Fruit fly (Drosophila melanogaster) whole organism, wandering third instar larva: ENCODE data around the gene Syx4.

ENCODE experiments used
- Abd-B ChIP-seq: fragments of >200 bp; optimal IDR thresholded peaks from 2 replicates; lab custom pipeline; 2017; ENCODE audit warnings: missing biosample characterization, missing genetic modification characterization
- CG32264 ChIP-seq: fragments of 200-800 bp; sonication (Bioruptor generic); optimal IDR thresholded peaks from 2 replicates; lab custom pipeline; 2016; ENCODE audit warnings: missing biosample characterization, missing genetic modification characterization
- CG9705 ChIP-seq: fragments of 200-800 bp; sonication (Bioruptor generic); optimal IDR thresholded peaks from 2 replicates; lab custom pipeline; 2018; ENCODE audit warnings: missing biosample characterization, mild to moderate bottlenecking, missing genetic modification characterization
- CrebA ChIP-seq: fragments of 200-800 bp; sonication (Bioruptor generic); optimal IDR thresholded peaks from 2 replicates; lab custom pipeline; 2016; ENCODE audit warnings: missing biosample characterization, mild to moderate bottlenecking, missing genetic modification characterization, borderline replicate concordance
- Dfd ChIP-seq: fragments of >200 bp; optimal IDR thresholded peaks from 2 replicates; lab custom pipeline; 2017; ENCODE audit warnings: missing biosample characterization, missing genetic modification characterization
- Dif ChIP-seq: fragments of 200-275, 200-300 bp; sonication (Bioruptor generic); optimal IDR thresholded peaks from 2 replicates; lab custom pipeline; 2018; ENCODE audit warnings: missing biosample characterization, missing genetic modification characterization; ENCODE audit not compliant: partially characterized antibody
- HLH106 ChIP-seq: fragments of 200-800 bp; optimal IDR thresholded peaks from 3 replicates; lab custom pipeline; 2019; ENCODE audit warnings: missing biosample characterization, mild to moderate bottlenecking, missing genetic modification characterization, moderate library complexity
- Hr83 ChIP-seq: fragments of 200-300 bp; sonication (Bioruptor generic); optimal IDR thresholded peaks from 2 replicates; lab custom pipeline; 2016; ENCODE audit warnings: missing biosample characterization, mild to moderate bottlenecking, missing genetic modification characterization, moderate library complexity; ENCODE audit not compliant: poor library complexity, severe bottlenecking
- Jra ChIP-seq: sonication (Bioruptor generic); optimal IDR thresholded peaks from 2 replicates; lab custom pipeline; 2016; ENCODE audit warnings: missing biosample characterization, missing genetic modification characterization
- Myc ChIP-seq: fragments of >200 bp; optimal IDR thresholded peaks from 2 replicates; lab custom pipeline; 2017
- N ChIP-seq: fragments of >200 bp; optimal IDR thresholded peaks from 2 replicates; lab custom pipeline; 2018; ENCODE audit warnings: missing biosample characterization, missing external identifiers, missing genetic modification characterization
- OdsH ChIP-seq: fragments of 200-800 bp; sonication (Bioruptor generic); optimal IDR thresholded peaks from 2 replicates; lab custom pipeline; 2016; ENCODE audit warnings: missing biosample characterization, mild to moderate bottlenecking, missing genetic modification characterization
- Rel ChIP-seq, 2 experiments: fragments of 200-800 bp; sonication (Bioruptor generic) in 1 of 2; optimal IDR thresholded peaks; 2 replicates in 1 of 2; 3 replicates in 1 of 2; lab custom pipeline; 2016 to 2019; ENCODE audit warnings: mild to moderate bottlenecking in 2 of 2, missing biosample characterization in 2 of 2, missing genetic modification characterization in 2 of 2, moderate library complexity in 1 of 2
- Sp1 ChIP-seq: fragments of 200-800 bp; sonication (Bioruptor generic); optimal IDR thresholded peaks from 3 replicates; lab custom pipeline; 2019; ENCODE audit warnings: missing biosample characterization, mild to moderate bottlenecking, missing genetic modification characterization, moderate library complexity
- Vsx2 ChIP-seq: fragments of 200-300, 225-300 bp; sonication (Bioruptor generic); optimal IDR thresholded peaks from 2 replicates; lab custom pipeline; 2018; ENCODE audit warnings: missing biosample characterization, missing genetic modification characterization; ENCODE audit not compliant: partially characterized antibody
- br ChIP-seq: fragments of 200-800 bp; sonication (Bioruptor generic); optimal IDR thresholded peaks from 2 replicates; lab custom pipeline; 2016; ENCODE audit warnings: missing biosample characterization, missing genetic modification characterization
- brk ChIP-seq: fragments of 200-800 bp; sonication (Bioruptor generic); optimal IDR thresholded peaks from 2 replicates; lab custom pipeline; 2016; ENCODE audit warnings: missing biosample characterization, mild to moderate bottlenecking, missing genetic modification characterization
- dl ChIP-seq, 2 experiments: fragments of 175-275, 200-275 bp in 1 of 2; fragments of 200-275 bp in 1 of 2; sonication (Bioruptor generic); optimal IDR thresholded peaks; lab custom pipeline; 2018; ENCODE audit warnings: mild to moderate bottlenecking in 2 of 2, missing biosample characterization in 2 of 2, missing genetic modification characterization in 2 of 2, moderate library complexity in 2 of 2; ENCODE audit not compliant: partially characterized antibody in 2 of 2, insufficient read depth in 1 of 2
- dmrt93B ChIP-seq: fragments of 200-800 bp; sonication (Bioruptor generic); optimal IDR thresholded peaks from 2 replicates; lab custom pipeline; 2018; ENCODE audit warnings: missing biosample characterization, mild to moderate bottlenecking, missing genetic modification characterization
- dsf ChIP-seq: sonication (Bioruptor generic); optimal IDR thresholded peaks from 2 replicates; lab custom pipeline; 2016; ENCODE audit warnings: missing biosample characterization, missing genetic modification characterization, borderline replicate concordance
- ey ChIP-seq: fragments of 200-800 bp; sonication (Bioruptor generic); optimal IDR thresholded peaks from 2 replicates; lab custom pipeline; 2016; ENCODE audit warnings: missing biosample characterization, missing genetic modification characterization
- fru ChIP-seq: fragments of 200-800 bp; sonication (Bioruptor generic); optimal IDR thresholded peaks from 3 replicates; lab custom pipeline; 2016; ENCODE audit warnings: missing biosample characterization, mild to moderate bottlenecking, missing genetic modification characterization
- lola ChIP-seq: fragments of >200 bp; optimal IDR thresholded peaks from 2 replicates; lab custom pipeline; 2017; ENCODE audit warnings: missing biosample characterization, missing genetic modification characterization
- pan ChIP-seq: fragments of >200 bp; optimal IDR thresholded peaks from 2 replicates; lab custom pipeline; 2017
- psq ChIP-seq: fragments of 200-800 bp; sonication (Bioruptor generic); optimal IDR thresholded peaks from 3 replicates; lab custom pipeline; 2017; ENCODE audit warnings: missing biosample characterization, mild to moderate bottlenecking, missing genetic modification characterization, moderate library complexity
- rgr ChIP-seq: fragments of 200-800 bp; sonication (Bioruptor generic); optimal IDR thresholded peaks from 3 replicates; lab custom pipeline; 2016; ENCODE audit warnings: missing biosample characterization, mild to moderate bottlenecking, missing genetic modification characterization
- sage ChIP-seq: fragments of 200-800 bp; sonication (Bioruptor generic); optimal IDR thresholded peaks from 2 replicates; lab custom pipeline; 2016; ENCODE audit warnings: missing biosample characterization, mild to moderate bottlenecking, missing genetic modification characterization
- sv ChIP-seq: fragments of 200-800 bp; sonication (Bioruptor generic); optimal IDR thresholded peaks from 3 replicates; lab custom pipeline; 2016; ENCODE audit warnings: missing biosample characterization, missing genetic modification characterization
- tai ChIP-seq: sonication (Bioruptor generic); optimal IDR thresholded peaks from 2 replicates; lab custom pipeline; 2016; ENCODE audit warnings: missing biosample characterization, missing genetic modification characterization
- woc ChIP-seq: sonication (Bioruptor generic); optimal IDR thresholded peaks from 2 replicates; lab custom pipeline; 2016; ENCODE audit warnings: missing biosample characterization, mild to moderate bottlenecking, missing genetic modification characterization

Syx4 gene

dm6 chrX:2740084-2740483 lies 3.8 kb downstream of the Syx4 start, which contains the start of gene kirre:
Gene kirre, plus strand, starts transcription at chrX:2740384.
- TF ChIP-seq pan (lab: Kevin White, UChicago) (no peak), ey (GFP tag; lab: Kevin White, UChicago) (no peak), dl (GFP tag; optimal IDR thresholded peaks at IDR 0.05; lab: Kevin White, UChicago; ENCODE audit: insufficient read depth in 1 of 2, partially characterized antibody in 2 of 2) (no peak), br (GFP tag; lab: Kevin White, UChicago) (no peak), CG32264 (GFP tag; lab: Kevin White, UChicago) (no peak), dsf (GFP tag; lab: Kevin White, UChicago) (no peak), Dfd (GFP tag; lab: Kevin White, UChicago) (no peak), Sp1 (no peak)

dm6 chrX:2738663-2739062 lies 5.2 kb downstream of the Syx4 start, which contains the start of gene crm:
Gene crm, minus strand, starts transcription at chrX:2738773.
- no peak for TF ChIP-seq HLH106 (tag; lab: Kevin White, UChicago)
- TF ChIP-seq Rel (GFP tag; optimal IDR thresholded peaks at IDR 0.05; lab: Kevin White, UChicago): no peak
- TF ChIP-seq Rel (tag; optimal IDR thresholded peaks at IDR 0.05; lab: Kevin White, UChicago): peak; percentile 5
- TF ChIP-seq Myc (lab: Kevin White, UChicago): peak; percentile 94
- peak; percentile 39 for TF ChIP-seq woc

dm6 chrX:2732127-2732526 lies 11.7 kb downstream of the Syx4 start, which contains the start of the genes ttm50 and CG2712:
Gene ttm50, minus strand, starts transcription at chrX:2732190.
Gene CG2712, plus strand, starts transcription at chrX:2732469.
- peak; percentile 65 for TF ChIP-seq CG9705 (GFP tag; lab: Kevin White, UChicago)
- peak; percentile 99 for TF ChIP-seq Myc (lab: Kevin White, UChicago)
- peak; percentile 78 for TF ChIP-seq woc
- TF ChIP-seq dmrt93B (GFP tag; lab: Kevin White, UChicago): no peak
- TF ChIP-seq Sp1: peak; percentile 65
- peak; percentile 79 for TF ChIP-seq HLH106 (tag; lab: Kevin White, UChicago)
- TF ChIP-seq sv (GFP tag; lab: Kevin White, UChicago): peak; percentile 46
- TF ChIP-seq psq (GFP tag; lab: Kevin White, UChicago): peak; percentile 22
- TF ChIP-seq ey (GFP tag; lab: Kevin White, UChicago): peak; percentile 17
- TF ChIP-seq brk (GFP tag; lab: Kevin White, UChicago): no peak
- peak; percentile 12 for TF ChIP-seq OdsH (GFP tag; lab: Kevin White, UChicago)
- TF ChIP-seq Dif (GFP tag; lab: Kevin White, UChicago): no peak
- TF ChIP-seq tai (GFP tag; lab: Kevin White, UChicago): no peak

- TF ChIP-seq Abd-B (GFP tag; lab: Kevin White, UChicago): no peak
- TF ChIP-seq N: no peak
- TF ChIP-seq sv (GFP tag; lab: Kevin White, UChicago): no peak
- TF ChIP-seq CrebA: no peak
- TF ChIP-seq lola: no peak
- no peak for TF ChIP-seq Hr83 (GFP tag; lab: Kevin White, UChicago)
- TF ChIP-seq Vsx2 (GFP tag; lab: Kevin White, UChicago): no peak
- TF ChIP-seq woc: no peak
- TF ChIP-seq CG9705 (GFP tag; lab: Kevin White, UChicago): no peak
- no peak for TF ChIP-seq dl (GFP tag; optimal IDR thresholded peaks at IDR 0.05; lab: Kevin White, UChicago; ENCODE audit: insufficient read depth in 1 of 2, partially characterized antibody in 2 of 2)
- no peak for TF ChIP-seq Dfd (GFP tag; lab: Kevin White, UChicago)
- no peak for TF ChIP-seq sage
- no peak for TF ChIP-seq fru (GFP tag; lab: Kevin White, UChicago)
- TF ChIP-seq pan (lab: Kevin White, UChicago): no peak
- no peak for TF ChIP-seq Jra
- no peak for TF ChIP-seq dmrt93B (GFP tag; lab: Kevin White, UChicago)
These were observed 16.4 kb downstream of the Syx4 start, which contains the start of gene dwg for dm6 chrX:2727506-2727905. Gene dwg, plus strand, starts transcription at chrX:2727698.

dm6 chrX:2726420-2726819 lies 17.5 kb downstream of the Syx4 start, which contains the start of gene vilya:
Gene vilya, plus strand, starts transcription at chrX:2726678.
- TF ChIP-seq dsf (GFP tag; lab: Kevin White, UChicago): no peak
- TF ChIP-seq rgr (GFP tag; lab: Kevin White, UChicago): no peak
- TF ChIP-seq sage: no peak
